Fruit fly (Drosophila melanogaster) whole organism, wandering third instar larva: ENCODE results near the gene CG44426.
A peak's percentile ranks its signal among the peaks of the same experiment; 100 is the strongest.

ENCODE experiments used
- Dfd ChIP-seq: fragments of >200 bp; optimal IDR thresholded peaks from 2 replicates; lab custom pipeline; 2017; ENCODE audit warnings: missing biosample characterization, missing genetic modification characterization
- Dif ChIP-seq: fragments of 200-275, 200-300 bp; sonication (Bioruptor generic); optimal IDR thresholded peaks from 2 replicates; lab custom pipeline; 2018; ENCODE audit warnings: missing biosample characterization, missing genetic modification characterization; ENCODE audit not compliant: partially characterized antibody
- GATAd ChIP-seq: sonication (Bioruptor generic); optimal IDR thresholded peaks from 2 replicates; lab custom pipeline; 2016; ENCODE audit warnings: missing biosample characterization, missing genetic modification characterization
- Hnf4 ChIP-seq: fragments of 200-800 bp; sonication (Bioruptor generic); optimal IDR thresholded peaks from 2 replicates; lab custom pipeline; 2016; ENCODE audit warnings: missing biosample characterization, mild to moderate bottlenecking, missing genetic modification characterization
- Hr78 ChIP-seq: fragments of >200 bp; optimal IDR thresholded peaks from 2 replicates; lab custom pipeline; 2017; ENCODE audit warnings: missing biosample characterization, missing genetic modification characterization
- Hr83 ChIP-seq: fragments of 200-300 bp; sonication (Bioruptor generic); optimal IDR thresholded peaks from 2 replicates; lab custom pipeline; 2016; ENCODE audit warnings: missing biosample characterization, mild to moderate bottlenecking, missing genetic modification characterization, moderate library complexity; ENCODE audit not compliant: poor library complexity, severe bottlenecking
- Jra ChIP-seq: sonication (Bioruptor generic); optimal IDR thresholded peaks from 2 replicates; lab custom pipeline; 2016; ENCODE audit warnings: missing biosample characterization, missing genetic modification characterization
- Mio ChIP-seq: sonication (Bioruptor generic); optimal IDR thresholded peaks from 2 replicates; lab custom pipeline; 2016; ENCODE audit warnings: missing biosample characterization, missing genetic modification characterization
- Rel ChIP-seq, 2 experiments: fragments of 200-800 bp; sonication (Bioruptor generic) in 1 of 2; optimal IDR thresholded peaks; 2 replicates in 1 of 2; 3 replicates in 1 of 2; lab custom pipeline; 2016 to 2019; ENCODE audit warnings: mild to moderate bottlenecking in 2 of 2, missing biosample characterization in 2 of 2, missing genetic modification characterization in 2 of 2, moderate library complexity in 1 of 2
- brk ChIP-seq: fragments of 200-800 bp; sonication (Bioruptor generic); optimal IDR thresholded peaks from 2 replicates; lab custom pipeline; 2016; ENCODE audit warnings: missing biosample characterization, mild to moderate bottlenecking, missing genetic modification characterization
- dl ChIP-seq, 2 experiments: fragments of 175-275, 200-275 bp in 1 of 2; fragments of 200-275 bp in 1 of 2; sonication (Bioruptor generic); optimal IDR thresholded peaks; lab custom pipeline; 2018; ENCODE audit warnings: mild to moderate bottlenecking in 2 of 2, missing biosample characterization in 2 of 2, missing genetic modification characterization in 2 of 2, moderate library complexity in 2 of 2; ENCODE audit not compliant: partially characterized antibody in 2 of 2, insufficient read depth in 1 of 2
- ey ChIP-seq: fragments of 200-800 bp; sonication (Bioruptor generic); optimal IDR thresholded peaks from 2 replicates; lab custom pipeline; 2016; ENCODE audit warnings: missing biosample characterization, missing genetic modification characterization
- foxo ChIP-seq, 2 experiments: fragments of 200-800 bp; sonication (Bioruptor generic); optimal IDR thresholded peaks; 2 replicates in 1 of 2; 3 replicates in 1 of 2; lab custom pipeline; 2016 to 2017; ENCODE audit warnings: missing biosample characterization in 2 of 2, missing genetic modification characterization in 2 of 2
- fru ChIP-seq: fragments of 200-800 bp; sonication (Bioruptor generic); optimal IDR thresholded peaks from 3 replicates; lab custom pipeline; 2016; ENCODE audit warnings: missing biosample characterization, mild to moderate bottlenecking, missing genetic modification characterization
- h ChIP-seq: fragments of 200-800 bp; sonication (Bioruptor generic); optimal IDR thresholded peaks from 3 replicates; lab custom pipeline; 2016; ENCODE audit warnings: missing biosample characterization, mild to moderate bottlenecking, missing genetic modification characterization
- rgr ChIP-seq: fragments of 200-800 bp; sonication (Bioruptor generic); optimal IDR thresholded peaks from 3 replicates; lab custom pipeline; 2016; ENCODE audit warnings: missing biosample characterization, mild to moderate bottlenecking, missing genetic modification characterization
- sage ChIP-seq: fragments of 200-800 bp; sonication (Bioruptor generic); optimal IDR thresholded peaks from 2 replicates; lab custom pipeline; 2016; ENCODE audit warnings: missing biosample characterization, mild to moderate bottlenecking, missing genetic modification characterization
- sv ChIP-seq: fragments of 200-800 bp; sonication (Bioruptor generic); optimal IDR thresholded peaks from 3 replicates; lab custom pipeline; 2016; ENCODE audit warnings: missing biosample characterization, missing genetic modification characterization
- tai ChIP-seq: sonication (Bioruptor generic); optimal IDR thresholded peaks from 2 replicates; lab custom pipeline; 2016; ENCODE audit warnings: missing biosample characterization, missing genetic modification characterization
- usp ChIP-seq: fragments of >200 bp; optimal IDR thresholded peaks from 2 replicates; lab custom pipeline; 2017; ENCODE audit warnings: missing biosample characterization, missing genetic modification characterization
- woc ChIP-seq: sonication (Bioruptor generic); optimal IDR thresholded peaks from 2 replicates; lab custom pipeline; 2016; ENCODE audit warnings: missing biosample characterization, mild to moderate bottlenecking, missing genetic modification characterization

Gene CG44426

dm6 chrX:21027929-21028575 lies 50.0 kb downstream of the CG44426 start, which contains the start of gene CG1532:
Gene CG1532, minus strand, starts transcription at chrX:21028361.
- TF ChIP-seq Jra (GFP tag; lab: Kevin White, UChicago) = no peak
- TF ChIP-seq h = peak; percentile 39
- TF ChIP-seq dl (GFP tag; optimal IDR thresholded peaks at IDR 0.05; lab: Kevin White, UChicago; ENCODE audit: insufficient read depth in 1 of 2, partially characterized antibody in 2 of 2) = no peak
- no peak for TF ChIP-seq Hr83 (GFP tag; lab: Kevin White, UChicago)
- TF ChIP-seq brk = no peak
- peak; percentile 0 for TF ChIP-seq Dif (GFP tag; lab: Kevin White, UChicago)
- TF ChIP-seq GATAd (GFP tag; lab: Kevin White, UChicago) = no peak
- TF ChIP-seq Hr78 (GFP tag; lab: Kevin White, UChicago) = no peak
- TF ChIP-seq usp = no peak
- peak; percentile 16 for TF ChIP-seq Hnf4
- TF ChIP-seq foxo (GFP tag; optimal IDR thresholded peaks at IDR 0.05; lab: Kevin White, UChicago) = peak in 1 of 2 experiments; percentile 31
- TF ChIP-seq fru (GFP tag; lab: Kevin White, UChicago) = peak; percentile 16
- TF ChIP-seq woc (GFP tag; lab: Kevin White, UChicago) = no peak
- no peak for TF ChIP-seq Rel (GFP tag; optimal IDR thresholded peaks at IDR 0.05; lab: Kevin White, UChicago)
- TF ChIP-seq Rel (tag; optimal IDR thresholded peaks at IDR 0.05; lab: Kevin White, UChicago) = peak; percentile 27
- no peak for TF ChIP-seq rgr (GFP tag; lab: Kevin White, UChicago)
- no peak for TF ChIP-seq sv
- TF ChIP-seq tai (GFP tag; lab: Kevin White, UChicago) = no peak
- TF ChIP-seq ey (GFP tag; lab: Kevin White, UChicago) = no peak
- TF ChIP-seq Mio = no peak
- TF ChIP-seq sage (GFP tag; lab: Kevin White, UChicago) = peak; percentile 6
- TF ChIP-seq Dfd = no peak
